Fruit fly (Drosophila melanogaster) whole organism, embryonic: ENCODE results near the gene RpL13.
A peak's percentile ranks its signal among the peaks of the same experiment; 100 is the strongest.

Experiments used
- Antp ChIP-seq: fragments of 200-800 bp; sonication (Bioruptor generic); optimal IDR thresholded peaks from 3 replicates; lab custom pipeline; 2016; ENCODE audit warnings: missing biosample characterization, missing genetic modification characterization
- CG10321 ChIP-seq: fragments of 200-800 bp; sonication (Bioruptor generic); IDR thresholded peaks from 2 replicates; pipeline ENCODE4 v1.3.6; 2022; ENCODE audit warnings: missing biosample characterization, missing genetic modification characterization
- CG10543 ChIP-seq: fragments of 200-800 bp; sonication (Bioruptor generic); optimal IDR thresholded peaks from 3 replicates; lab custom pipeline; 2017; ENCODE audit warnings: missing biosample characterization, mild to moderate bottlenecking, missing genetic modification characterization, moderate library complexity
- CG11695 ChIP-seq: fragments of 200-800 bp; sonication (Bioruptor generic); IDR thresholded peaks from 3 replicates; pipeline ENCODE4 v1.3.6; 2022; ENCODE audit warnings: missing biosample characterization, missing genetic modification characterization
- CG11723 ChIP-seq: fragments of 200-800 bp; sonication (Bioruptor generic); optimal IDR thresholded peaks from 2 replicates; lab custom pipeline; 2017; ENCODE audit warnings: missing biosample characterization, mild to moderate bottlenecking, missing genetic modification characterization
- CG1233 ChIP-seq: fragments of 200-800 bp; sonication (Bioruptor generic); optimal IDR thresholded peaks from 4 replicates; lab custom pipeline; 2018; ENCODE audit warnings: missing biosample characterization, mild to moderate bottlenecking, missing genetic modification characterization
- CG14667 ChIP-seq: fragments of 200-800 bp; sonication (Bioruptor generic); IDR thresholded peaks from 2 replicates; pipeline ENCODE4 v1.3.6; 2022; ENCODE audit warnings: missing biosample characterization, missing genetic modification characterization
- CG15269 ChIP-seq: fragments of 200-800 bp; sonication (Bioruptor generic); optimal IDR thresholded peaks from 2 replicates; lab custom pipeline; 2018; ENCODE audit warnings: missing biosample characterization, mild to moderate bottlenecking, missing genetic modification characterization, moderate library complexity
- CG15696 ChIP-seq: fragments of 200-800 bp; sonication (Bioruptor generic); optimal IDR thresholded peaks from 2 replicates; lab custom pipeline; 2019; ENCODE audit warnings: missing biosample characterization, mild to moderate bottlenecking, missing genetic modification characterization, moderate library complexity
- CG16815 ChIP-seq: fragments of 200-800 bp; sonication (Bioruptor generic); optimal IDR thresholded peaks from 3 replicates; lab custom pipeline; 2017; ENCODE audit warnings: missing biosample characterization, mild to moderate bottlenecking, missing genetic modification characterization
- CG17568 ChIP-seq: fragments of 200-800 bp; sonication (Bioruptor generic); optimal IDR thresholded peaks from 2 replicates; lab custom pipeline; 2018; ENCODE audit warnings: missing biosample characterization, mild to moderate bottlenecking, missing genetic modification characterization, moderate library complexity
- CG2120 ChIP-seq: fragments of 200-800 bp; sonication (Bioruptor generic); optimal IDR thresholded peaks from 3 replicates; lab custom pipeline; 2016; ENCODE audit warnings: missing biosample characterization, missing genetic modification characterization
- CG2129 ChIP-seq: fragments of 200-800 bp; sonication (Bioruptor generic); IDR thresholded peaks from 2 replicates; pipeline ENCODE4 v1.3.6; 2022; ENCODE audit warnings: missing biosample characterization, missing genetic modification characterization; ENCODE audit not compliant: partially characterized antibody
- CG2202 ChIP-seq: fragments of 200-800 bp; sonication (Bioruptor generic); optimal IDR thresholded peaks from 2 replicates; lab custom pipeline; 2018; ENCODE audit warnings: missing biosample characterization, mild to moderate bottlenecking, missing genetic modification characterization
- CG2875 ChIP-seq: fragments of 200-800 bp; sonication (Bioruptor generic); optimal IDR thresholded peaks from 2 replicates; lab custom pipeline; 2017; ENCODE audit warnings: missing biosample characterization, mild to moderate bottlenecking, missing genetic modification characterization, missing genetic modification reagents
- CG3163 ChIP-seq: fragments of 200-800 bp; sonication (Bioruptor generic); optimal IDR thresholded peaks from 3 replicates; lab custom pipeline; 2016; ENCODE audit warnings: missing biosample characterization, missing genetic modification characterization
- CG4328 ChIP-seq: fragments of 200-800 bp; sonication (Bioruptor generic); optimal IDR thresholded peaks from 3 replicates; lab custom pipeline; 2017; ENCODE audit warnings: missing biosample characterization, missing genetic modification reagents, missing genetic modification characterization
- CG5953 ChIP-seq: fragments of 200-800 bp; sonication (Bioruptor generic); IDR thresholded peaks from 2 replicates; pipeline ENCODE4 v1.3.6; 2022; ENCODE audit warnings: missing biosample characterization, missing genetic modification characterization
- CG6654 ChIP-seq: fragments of 200-800 bp; sonication (Bioruptor generic); optimal IDR thresholded peaks from 2 replicates; lab custom pipeline; 2017; ENCODE audit warnings: missing biosample characterization, mild to moderate bottlenecking, missing genetic modification characterization
- CG6765 ChIP-seq: fragments of 200-800 bp; sonication (Bioruptor generic); optimal IDR thresholded peaks from 3 replicates; lab custom pipeline; 2017; ENCODE audit warnings: missing biosample characterization, mild to moderate bottlenecking, missing genetic modification characterization
- CG6791 ChIP-seq: fragments of 200-800 bp; sonication (Bioruptor generic); IDR thresholded peaks from 3 replicates; pipeline ENCODE4 v1.3.6; 2022; ENCODE audit warnings: missing biosample characterization, missing genetic modification characterization; ENCODE audit not compliant: partially characterized antibody
- CG7357 ChIP-seq: fragments of 200-800 bp; sonication (Bioruptor generic); IDR thresholded peaks from 3 replicates; pipeline ENCODE4 v1.3.6; 2022; ENCODE audit warnings: missing biosample characterization, missing genetic modification characterization
- HLH3B ChIP-seq: fragments of 200-800 bp; sonication (Bioruptor generic); IDR thresholded peaks from 2 replicates; pipeline ENCODE4 v1.3.6; 2022; ENCODE audit warnings: missing biosample characterization, missing genetic modification characterization
- HmgZ ChIP-seq: fragments of 200-800 bp; sonication (Bioruptor generic); optimal IDR thresholded peaks from 2 replicates; lab custom pipeline; 2018; ENCODE audit warnings: missing biosample characterization, mild to moderate bottlenecking, missing genetic modification characterization
- Mes4 ChIP-seq: fragments of 200-800 bp; sonication (Bioruptor generic); optimal IDR thresholded peaks from 2 replicates; lab custom pipeline; 2016; ENCODE audit warnings: missing biosample characterization, missing genetic modification characterization
- Rx ChIP-seq: fragments of 200-800 bp; sonication (Bioruptor generic); IDR thresholded peaks from 2 replicates; pipeline ENCODE4 v1.3.6; 2022; ENCODE audit warnings: missing biosample characterization, missing genetic modification characterization
- Xrp1 ChIP-seq: fragments of 200-800 bp; sonication (Bioruptor generic); IDR thresholded peaks from 2 replicates; pipeline ENCODE4 v1.3.6; 2022; ENCODE audit warnings: missing biosample characterization, missing genetic modification characterization
- ac ChIP-seq: fragments of 200-800 bp; sonication (Bioruptor generic); optimal IDR thresholded peaks from 3 replicates; lab custom pipeline; 2017; ENCODE audit warnings: missing biosample characterization, mild to moderate bottlenecking, missing genetic modification characterization
- ato ChIP-seq: fragments of 200-800 bp; sonication (Bioruptor generic); IDR thresholded peaks from 2 replicates; pipeline ENCODE4 v1.3.6; 2022; ENCODE audit warnings: missing biosample characterization, missing genetic modification characterization; ENCODE audit not compliant: partially characterized antibody
- bsh ChIP-seq, 2 experiments: fragments of 200-800 bp; sonication (Bioruptor generic); optimal IDR thresholded peaks; 2 replicates each; lab custom pipeline; 2017 to 2018; ENCODE audit warnings: mild to moderate bottlenecking in 2 of 2, missing biosample characterization in 2 of 2, missing genetic modification characterization in 2 of 2, moderate library complexity in 1 of 2
- crp ChIP-seq, 2 experiments: fragments of 200-800 bp; sonication (Bioruptor generic); optimal IDR thresholded peaks; 2 replicates in 1 of 2; 3 replicates in 1 of 2; lab custom pipeline; 2017; ENCODE audit warnings: missing biosample characterization in 2 of 2, missing genetic modification characterization in 2 of 2, mild to moderate bottlenecking in 1 of 2, moderate library complexity in 1 of 2
- disco-r ChIP-seq: fragments of 200-800 bp; sonication (Bioruptor generic); optimal IDR thresholded peaks from 2 replicates; lab custom pipeline; 2016; ENCODE audit warnings: missing biosample characterization, missing genetic modification characterization
- dm ChIP-seq: fragments of 200-800 bp; sonication (Bioruptor generic); optimal IDR thresholded peaks from 3 replicates; lab custom pipeline; 2016; ENCODE audit warnings: missing biosample characterization, missing genetic modification characterization
- dpn ChIP-seq, 2 experiments: fragments of 200-800 bp; sonication (Bioruptor generic); optimal IDR thresholded peaks; 3 replicates each; lab custom pipeline; 2016; ENCODE audit warnings: missing biosample characterization in 2 of 2, missing genetic modification characterization in 2 of 2
- eve ChIP-seq, 2 experiments: fragments of >200 bp; optimal IDR thresholded peaks; 2 replicates each; lab custom pipeline; 2017; ENCODE audit warnings: missing biosample characterization in 2 of 2, missing genetic modification characterization in 2 of 2
- fd102C ChIP-seq: fragments of 200-800 bp; sonication (Bioruptor generic); optimal IDR thresholded peaks from 2 replicates; lab custom pipeline; 2018; ENCODE audit warnings: missing biosample characterization, mild to moderate bottlenecking, missing genetic modification characterization, moderate library complexity
- fu2 ChIP-seq: fragments of 200-800 bp; sonication (Bioruptor generic); optimal IDR thresholded peaks from 2 replicates; lab custom pipeline; 2016; ENCODE audit warnings: missing biosample characterization, missing genetic modification characterization
- grau ChIP-seq: fragments of 200-800 bp; optimal IDR thresholded peaks from 3 replicates; lab custom pipeline; 2019; ENCODE audit warnings: missing biosample characterization, mild to moderate bottlenecking, missing genetic modification characterization, moderate library complexity
- her ChIP-seq: fragments of 200-800 bp; sonication (Bioruptor generic); optimal IDR thresholded peaks from 2 replicates; lab custom pipeline; 2016; ENCODE audit warnings: missing biosample characterization, missing genetic modification characterization
- jigr1 ChIP-seq: fragments of 200-800 bp; sonication (Bioruptor generic); IDR thresholded peaks from 3 replicates; pipeline ENCODE4 v1.3.6; 2022; ENCODE audit warnings: missing biosample characterization, missing genetic modification characterization
- lab ChIP-seq: fragments of 200-800 bp; sonication (Bioruptor generic); optimal IDR thresholded peaks from 3 replicates; lab custom pipeline; 2017; ENCODE audit warnings: missing biosample characterization, missing genetic modification characterization, mild to moderate bottlenecking, moderate library complexity, missing genetic modification reagents
- luna ChIP-seq: fragments of 200-800 bp; sonication (Bioruptor generic); optimal IDR thresholded peaks from 2 replicates; lab custom pipeline; 2016; ENCODE audit warnings: missing biosample characterization, missing genetic modification characterization
- oc ChIP-seq: fragments of 200-800 bp; sonication (Bioruptor generic); optimal IDR thresholded peaks from 2 replicates; lab custom pipeline; 2018; ENCODE audit warnings: missing biosample characterization, mild to moderate bottlenecking, missing genetic modification characterization, moderate library complexity
- onecut ChIP-seq: fragments of 200-800 bp; sonication (Bioruptor generic); IDR thresholded peaks from 2 replicates; pipeline ENCODE4 v1.3.6; 2022; ENCODE audit warnings: missing biosample characterization, missing genetic modification characterization
- org-1 ChIP-seq: fragments of 200-800 bp; sonication (Bioruptor generic); optimal IDR thresholded peaks from 2 replicates; lab custom pipeline; 2017; ENCODE audit warnings: missing biosample characterization, missing genetic modification characterization
- pnt ChIP-seq: fragments of 200-800 bp; sonication (Bioruptor generic); optimal IDR thresholded peaks from 3 replicates; lab custom pipeline; 2016; ENCODE audit warnings: missing biosample characterization, missing genetic modification characterization
- slou ChIP-seq: fragments of 200-800 bp; sonication (Bioruptor generic); optimal IDR thresholded peaks from 3 replicates; lab custom pipeline; 2016; ENCODE audit warnings: missing biosample characterization, missing genetic modification characterization
- slp2 ChIP-seq: fragments of 200-800 bp; sonication (Bioruptor generic); optimal IDR thresholded peaks from 2 replicates; lab custom pipeline; 2016; ENCODE audit warnings: missing biosample characterization, missing genetic modification characterization
- tin ChIP-seq: fragments of 200-800 bp; sonication (Bioruptor generic); optimal IDR thresholded peaks from 3 replicates; lab custom pipeline; 2016; ENCODE audit warnings: missing biosample characterization, missing genetic modification characterization
- ttk ChIP-seq: fragments of 200-800 bp; sonication (Bioruptor generic); IDR thresholded peaks from 2 replicates; pipeline ENCODE4 v2.1.2; 2022; ENCODE audit warnings: missing biosample characterization, missing genetic modification characterization
- vnd ChIP-seq: fragments of 200-800 bp; sonication (Bioruptor generic); IDR thresholded peaks from 3 replicates; pipeline ENCODE4 v1.3.6; 2022; ENCODE audit warnings: missing biosample characterization, missing genetic modification characterization; ENCODE audit not compliant: partially characterized antibody
- zfh1 ChIP-seq: fragments of 200-800 bp; sonication (Bioruptor generic); IDR thresholded peaks from 3 replicates; pipeline ENCODE4 v1.3.6; 2022; ENCODE audit warnings: missing biosample characterization, missing genetic modification characterization

Gene RpL13

DNA sequence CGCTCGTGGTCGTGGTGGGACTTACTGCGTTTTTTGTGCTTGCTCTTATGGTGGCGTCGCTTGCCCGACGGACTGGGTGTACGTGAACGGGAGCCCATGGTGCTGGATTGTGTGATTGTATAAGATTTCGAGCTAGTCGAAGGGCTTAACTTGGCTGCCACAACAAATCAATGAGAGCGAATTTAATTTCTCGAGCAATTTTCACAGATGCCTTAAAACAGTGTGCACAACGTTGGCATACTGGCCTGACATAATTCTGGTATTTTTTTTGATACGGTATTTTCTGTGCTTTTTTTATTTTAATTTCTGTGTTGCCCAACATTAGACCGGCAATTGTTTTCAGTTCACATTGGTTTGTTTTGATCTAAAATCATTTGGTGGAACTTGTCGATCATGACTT, 29.2 kb upstream of the RpL13 start, which contains the start of gene Arglu1 (continued):
- TF ChIP-seq CG2875 (no peak), CG6654 (no peak), CG16815 (GFP tag; lab: Kevin White, UChicago) (no peak), CG15696 (tag; lab: Kevin White, UChicago) (no peak), lab (peak; percentile 33), CG1233 (GFP tag; lab: Kevin White, UChicago) (no peak), fd102C (no peak), CG4328 (GFP tag; lab: Kevin White, UChicago) (no peak), Xrp1 (GFP tag; lab: Robert Waterston, UW) (0 out of 2 replicates have a peak, but pooled peaks have one; percentile 15), tin (GFP tag; lab: Kevin White, UChicago) (peak; percentile 22), CG5953 (GFP tag; lab: Robert Waterston, UW) (no peak), luna (GFP tag; lab: Kevin White, UChicago) (no peak), ttk (GFP tag; lab: Robert Waterston, UW) (no peak), vnd (GFP tag; lab: Robert Waterston, UW) (no peak), slp2 (GFP tag; lab: Kevin White, UChicago) (no peak), CG10543 (GFP tag; lab: Kevin White, UChicago) (no peak), ac (GFP tag; lab: Kevin White, UChicago) (no peak), CG10321 (GFP tag; lab: Robert Waterston, UW) (no peak), onecut (GFP tag; lab: Robert Waterston, UW) (no peak), slou (GFP tag; lab: Kevin White, UChicago) (no peak), HLH3B (no peak), Mes4 (GFP tag; lab: Kevin White, UChicago) (no peak), zfh1 (GFP tag; lab: Robert Waterston, UW) (no peak), oc (tag; lab: Kevin White, UChicago) (no peak), crp (GFP tag; optimal IDR thresholded peaks at IDR 0.05; lab: Kevin White, UChicago) (peak in 1 of 2 experiments; percentile 41), Antp (GFP tag; lab: Kevin White, UChicago) (no peak), CG3163 (GFP tag; lab: Kevin White, UChicago) (peak; percentile 14), her (no peak), pnt (no peak), CG14667 (GFP tag; lab: Robert Waterston, UW) (no peak), CG2129 (no peak), CG7357 (no peak), Rx (GFP tag; lab: Robert Waterston, UW) (no peak), fu2 (no peak), eve (GFP tag; optimal IDR thresholded peaks at IDR 0.05; lab: Kevin White, UChicago) (no peak), HmgZ (tag; lab: Kevin White, UChicago) (peak; percentile 38), CG2120 (peak; percentile 46), CG15269 (no peak), grau (tag; lab: Kevin White, UChicago) (no peak), jigr1 (no peak), CG11723 (GFP tag; lab: Kevin White, UChicago) (no peak), ato (GFP tag; lab: Robert Waterston, UW) (no peak), CG2202 (tag; lab: Kevin White, UChicago) (no peak), dm (GFP tag; lab: Kevin White, UChicago) (no peak), disco-r (GFP tag; lab: Kevin White, UChicago) (no peak), CG11695 (GFP tag; lab: Robert Waterston, UW) (no peak), CG6791 (no peak), bsh (GFP tag; optimal IDR thresholded peaks at IDR 0.05; lab: Kevin White, UChicago) (no peak), CG17568 (GFP tag; lab: Kevin White, UChicago) (no peak), CG6765 (GFP tag; lab: Kevin White, UChicago) (no peak), org-1 (GFP tag; lab: Kevin White, UChicago) (no peak), dpn (GFP tag; optimal IDR thresholded peaks at IDR 0.05; lab: Kevin White, UChicago) (no peak)
